Worm (Caenorhabditis elegans) whole organism, young adult: ENCODE data around the gene acox-1.6.
A peak's percentile ranks its signal among the peaks of the same experiment; 100 is the strongest.

Source experiments
- B0035.1 ChIP-seq: sonication (generic microtip); optimal IDR thresholded peaks from 2 replicates; lab custom pipeline; 2016; ENCODE audit warnings: missing genetic modification characterization, mild to moderate bottlenecking, missing compliant biosample characterization, missing genotype, missing genetic modification reagents
- C17E4.6 ChIP-seq: fragments of 200-800 bp; sonication (Bioruptor generic); IDR thresholded peaks from 2 replicates; pipeline ENCODE4 v1.3.6; 2022; ENCODE audit warnings: missing genetic modification reagents, missing genetic modification characterization, missing compliant biosample characterization
- D2030.7 ChIP-seq: fragments of 200-800 bp; sonication (Bioruptor generic); IDR thresholded peaks from 2 replicates; pipeline ENCODE4 v1.3.6; 2022; ENCODE audit warnings: missing genetic modification reagents, missing genetic modification characterization, missing compliant biosample characterization
- F39B2.1 ChIP-seq: fragments of 200-800 bp; sonication (Bioruptor generic); IDR thresholded peaks from 2 replicates; pipeline ENCODE4 v1.3.6; 2022; ENCODE audit warnings: missing genetic modification reagents, missing genetic modification characterization, missing compliant biosample characterization
- F49E8.2 ChIP-seq: sonication (generic microtip); optimal IDR thresholded peaks from 3 replicates; lab custom pipeline; 2017; ENCODE audit warnings: missing genetic modification characterization, mild to moderate bottlenecking, missing compliant biosample characterization, antibody characterized with exemption, moderate library complexity; ENCODE audit not compliant: insufficient read depth
- F52B5.7 ChIP-seq: sonication (generic microtip); optimal IDR thresholded peaks from 2 replicates; lab custom pipeline; 2016; ENCODE audit warnings: mild to moderate bottlenecking, missing genetic modification characterization, missing compliant biosample characterization
- F55B11.4 ChIP-seq: sonication (generic microtip); optimal IDR thresholded peaks from 2 replicates; lab custom pipeline; 2016; ENCODE audit warnings: missing compliant biosample characterization, missing genetic modification characterization, borderline replicate concordance; ENCODE audit not compliant: insufficient read depth
- F57A8.1 ChIP-seq: fragments of 200-800 bp; sonication (Bioruptor generic); optimal IDR thresholded peaks from 2 replicates; lab custom pipeline; 2018; ENCODE audit warnings: mild to moderate bottlenecking, missing genetic modification characterization, moderate library complexity, missing compliant biosample characterization
- Y56A3A.18 ChIP-seq: fragments of 200-800 bp; sonication (Bioruptor generic); IDR thresholded peaks from 2 replicates; pipeline ENCODE4 v1.3.6; 2022; ENCODE audit warnings: missing genetic modification reagents, missing genetic modification characterization, missing compliant biosample characterization
- Y67H2A.10 ChIP-seq: fragments of 200-800 bp; sonication (Bioruptor generic); conservative IDR thresholded peaks from 2 replicates; pipeline ENCODE4 v1.3.6; 2022; ENCODE audit warnings: missing genetic modification reagents, missing genetic modification characterization, missing compliant biosample characterization
- ama-1 ChIP-seq, 3 experiments: fragments of 150-350 bp in 1 of 3; sonication (generic microtip) in 2 of 3; optimal IDR thresholded peaks; 2 replicates each; lab custom pipeline; 2014 to 2018; ENCODE audit warnings: missing biosample characterization in 2 of 3, missing genetic modification characterization in 2 of 3, missing genetic modification reagents in 2 of 3
- athp-1 ChIP-seq: sonication (generic microtip); optimal IDR thresholded peaks from 2 replicates; lab custom pipeline; 2017; ENCODE audit warnings: mild to moderate bottlenecking, missing genetic modification characterization, missing compliant biosample characterization
- attf-6 ChIP-seq: fragments of 200-800 bp; sonication (Bioruptor generic); IDR thresholded peaks from 2 replicates; pipeline ENCODE4 v1.3.6; 2022; ENCODE audit warnings: missing genetic modification reagents, missing genetic modification characterization, missing compliant biosample characterization
- bed-1 ChIP-seq: fragments of 200-800 bp; sonication (Bioruptor generic); IDR thresholded peaks from 2 replicates; pipeline ENCODE4 v1.3.6; 2022; ENCODE audit warnings: missing genetic modification reagents, missing genetic modification characterization, missing compliant biosample characterization
- ceh-100 ChIP-seq: fragments of 200-800 bp; sonication (Bioruptor generic); IDR thresholded peaks from 2 replicates; pipeline ENCODE4 v1.3.6; 2022; ENCODE audit warnings: missing genetic modification reagents, missing genetic modification characterization, missing compliant biosample characterization
- ceh-91 ChIP-seq: fragments of 200-800 bp; sonication (Bioruptor generic); IDR thresholded peaks from 2 replicates; pipeline ENCODE4 v1.3.6; 2022; ENCODE audit warnings: missing genetic modification reagents, missing genetic modification characterization, missing compliant biosample characterization
- chd-7 ChIP-seq: sonication (generic microtip); optimal IDR thresholded peaks from 2 replicates; lab custom pipeline; 2016; ENCODE audit warnings: mild to moderate bottlenecking, missing genetic modification characterization, moderate library complexity, missing compliant biosample characterization
- dox-1 ChIP-seq: fragments of 200-800 bp; sonication (Bioruptor generic); IDR thresholded peaks from 2 replicates; pipeline ENCODE4 v1.3.6; 2022; ENCODE audit warnings: missing genetic modification reagents, missing genetic modification characterization, missing compliant biosample characterization
- dpff-1 ChIP-seq: sonication (generic microtip); optimal IDR thresholded peaks from 2 replicates; lab custom pipeline; 2017; ENCODE audit warnings: mild to moderate bottlenecking, missing genetic modification characterization, missing compliant biosample characterization
- efl-1 ChIP-seq: fragments of 150-350 bp; optimal IDR thresholded peaks from 2 replicates; lab custom pipeline; 2014; ENCODE audit warnings: missing biosample characterization, missing genetic modification reagents, missing genetic modification characterization
- egl-18 ChIP-seq: fragments of 200-800 bp; sonication (Bioruptor generic); IDR thresholded peaks from 2 replicates; pipeline ENCODE4 v1.3.6; 2022; ENCODE audit warnings: missing genetic modification reagents, missing genetic modification characterization, missing compliant biosample characterization
- egl-44 ChIP-seq: fragments of 200-800 bp; sonication (Bioruptor generic); IDR thresholded peaks from 2 replicates; pipeline ENCODE4 v1.3.6; 2022; ENCODE audit warnings: missing genetic modification reagents, missing genetic modification characterization, missing compliant biosample characterization
- egrh-3 ChIP-seq: fragments of 200-800 bp; sonication (Bioruptor generic); IDR thresholded peaks from 2 replicates; pipeline ENCODE4 v1.3.6; 2022; ENCODE audit warnings: missing genetic modification reagents, missing genetic modification characterization, missing compliant biosample characterization
- fkh-3 ChIP-seq: sonication (generic microtip); optimal IDR thresholded peaks from 2 replicates; lab custom pipeline; 2016; ENCODE audit warnings: mild to moderate bottlenecking, missing genetic modification characterization, missing compliant biosample characterization
- gei-17 ChIP-seq: fragments of 200-800 bp; sonication (Bioruptor generic); optimal IDR thresholded peaks from 2 replicates; lab custom pipeline; 2018; ENCODE audit warnings: mild to moderate bottlenecking, missing genetic modification characterization, missing compliant biosample characterization
- him-1 ChIP-seq: sonication (generic microtip); optimal IDR thresholded peaks from 2 replicates; lab custom pipeline; 2016; ENCODE audit warnings: missing genotype, missing genetic modification reagents, missing genetic modification characterization, missing compliant biosample characterization
- hlh-12 ChIP-seq: sonication (generic microtip); optimal IDR thresholded peaks from 2 replicates; lab custom pipeline; 2016; ENCODE audit warnings: missing genetic modification characterization, missing compliant biosample characterization
- hlh-26 ChIP-seq: fragments of 200-800 bp; sonication (Bioruptor generic); conservative IDR thresholded peaks from 2 replicates; pipeline ENCODE4 v1.3.6; 2022; ENCODE audit warnings: missing genetic modification reagents, missing genetic modification characterization, missing compliant biosample characterization
- hmg-20 ChIP-seq: fragments of 200-800 bp; sonication (Bioruptor generic); IDR thresholded peaks from 2 replicates; pipeline ENCODE4 v1.3.6; 2022; ENCODE audit warnings: missing genetic modification reagents, missing genetic modification characterization, missing compliant biosample characterization
- lin-40 ChIP-seq: sonication (generic microtip); optimal IDR thresholded peaks from 2 replicates; lab custom pipeline; 2016; ENCODE audit warnings: missing genetic modification characterization, mild to moderate bottlenecking, missing compliant biosample characterization, missing genotype, missing genetic modification reagents
- lin-54 ChIP-seq: fragments of 200-800 bp; sonication (Bioruptor generic); optimal IDR thresholded peaks from 2 replicates; lab custom pipeline; 2018; ENCODE audit warnings: mild to moderate bottlenecking, missing genetic modification characterization, missing compliant biosample characterization
- lsl-1 ChIP-seq: fragments of 200-800 bp; sonication (Bioruptor generic); optimal IDR thresholded peaks from 2 replicates; lab custom pipeline; 2018; ENCODE audit warnings: mild to moderate bottlenecking, missing genetic modification characterization, moderate library complexity, missing compliant biosample characterization
- madf-10 ChIP-seq: sonication (generic microtip); optimal IDR thresholded peaks from 2 replicates; lab custom pipeline; 2016; ENCODE audit warnings: mild to moderate bottlenecking, missing genetic modification characterization, missing compliant biosample characterization
- madf-3 ChIP-seq: fragments of 200-800 bp; sonication (Bioruptor generic); IDR thresholded peaks from 2 replicates; pipeline ENCODE4 v1.3.6; 2022; ENCODE audit warnings: missing genetic modification reagents, missing genetic modification characterization, missing compliant biosample characterization
- madf-6 ChIP-seq: fragments of 200-800 bp; sonication (Bioruptor generic); IDR thresholded peaks from 2 replicates; pipeline ENCODE4 v1.3.6; 2022; ENCODE audit warnings: missing genetic modification reagents, missing genetic modification characterization, missing compliant biosample characterization
- madf-8 ChIP-seq: fragments of 200-800 bp; sonication (Bioruptor generic); conservative IDR thresholded peaks from 2 replicates; pipeline ENCODE4 v1.3.6; 2022; ENCODE audit warnings: missing genetic modification reagents, missing genetic modification characterization, missing compliant biosample characterization
- mel-28 ChIP-seq: sonication (generic microtip); optimal IDR thresholded peaks from 2 replicates; lab custom pipeline; 2016; ENCODE audit warnings: borderline replicate concordance, mild to moderate bottlenecking, missing genetic modification characterization, missing compliant biosample characterization
- mes-4 ChIP-seq: sonication (generic microtip); optimal IDR thresholded peaks from 2 replicates; lab custom pipeline; 2016; ENCODE audit warnings: missing genotype, missing genetic modification characterization, missing compliant biosample characterization
- nhr-120 ChIP-seq: fragments of 200-800 bp; sonication (Bioruptor generic); IDR thresholded peaks from 2 replicates; pipeline ENCODE4 v1.3.6; 2022; ENCODE audit warnings: missing genetic modification characterization, missing compliant biosample characterization
- pbrm-1 ChIP-seq: fragments of 200-800 bp; sonication (Bioruptor generic); IDR thresholded peaks from 2 replicates; pipeline ENCODE4 v1.3.6; 2022; ENCODE audit warnings: missing genetic modification reagents, missing genetic modification characterization, missing compliant biosample characterization
- rcor-1 ChIP-seq: fragments of 200-800 bp; sonication (Bioruptor generic); IDR thresholded peaks from 2 replicates; pipeline ENCODE4 v1.3.6; 2022; ENCODE audit warnings: missing genetic modification reagents, missing genetic modification characterization, missing compliant biosample characterization
- sea-2 ChIP-seq: fragments of 200-800 bp; sonication (Bioruptor generic); IDR thresholded peaks from 2 replicates; pipeline ENCODE4 v1.3.6; 2022; ENCODE audit warnings: missing genetic modification characterization, missing compliant biosample characterization
- snpc-1.1 ChIP-seq: sonication (generic microtip); optimal IDR thresholded peaks from 2 replicates; lab custom pipeline; 2017; ENCODE audit warnings: missing genetic modification characterization, mild to moderate bottlenecking, missing compliant biosample characterization, antibody characterized with exemption, moderate library complexity, missing genotype, missing genetic modification reagents; ENCODE audit not compliant: insufficient read depth
- snpc-4 ChIP-seq, 5 experiments: fragments of 150-350 bp in 1 of 5; sonication (generic microtip) in 4 of 5; optimal IDR thresholded peaks; 2 replicates each; lab custom pipeline; 2014 to 2018; ENCODE audit warnings: missing genetic modification characterization in 5 of 5, missing biosample characterization in 3 of 5, antibody characterized with exemption in 2 of 5, mild to moderate bottlenecking in 2 of 5, missing compliant biosample characterization in 2 of 5, missing genotype in 2 of 5, moderate library complexity in 2 of 5, missing genetic modification reagents in 1 of 5
- tlf-1 ChIP-seq: fragments of 200-800 bp; sonication (Bioruptor generic); optimal IDR thresholded peaks from 2 replicates; lab custom pipeline; 2018; ENCODE audit warnings: mild to moderate bottlenecking, missing genetic modification characterization, missing compliant biosample characterization
- ztf-18 ChIP-seq: sonication (generic microtip); optimal IDR thresholded peaks from 2 replicates; lab custom pipeline; 2016; ENCODE audit warnings: missing genotype, mild to moderate bottlenecking, missing genetic modification characterization, missing compliant biosample characterization
- ztf-25 ChIP-seq: fragments of 200-800 bp; sonication (Bioruptor generic); IDR thresholded peaks from 2 replicates; pipeline ENCODE4 v1.3.6; 2022; ENCODE audit warnings: missing genetic modification reagents, missing genetic modification characterization, missing compliant biosample characterization
- ztf-6 ChIP-seq: fragments of 200-800 bp; sonication (Bioruptor generic); IDR thresholded peaks from 2 replicates; pipeline ENCODE4 v1.3.6; 2022; ENCODE audit warnings: missing genetic modification reagents, missing genetic modification characterization, missing compliant biosample characterization

Gene acox-1.6

ce11 chrX:15842492-15842891 is 4.1 kb upstream of the acox-1.6 start:
- TF ChIP-seq snpc-4 (GFP tag; optimal IDR thresholded peaks at IDR 0.05; lab: Kevin White, UChicago) (no peak), snpc-4 (tag; optimal IDR thresholded peaks at IDR 0.05; lab: Kevin White, UChicago) (peak in 2 of 4 experiments; percentile 21 to 41), egrh-3 (no peak), mes-4 (tag; lab: Kevin White, UChicago) (no peak), lsl-1 (GFP tag; lab: Kevin White, UChicago) (no peak), efl-1 (GFP tag; lab: Kevin White, UChicago) (no peak), F49E8.2 (tag; lab: Kevin White, UChicago) (no peak), dpff-1 (no peak), D2030.7 (GFP tag; lab: Robert Waterston, UW) (no peak), fkh-3 (tag; lab: Kevin White, UChicago) (no peak), attf-6 (GFP tag; lab: Robert Waterston, UW) (no peak), ceh-100 (no peak), athp-1 (tag; lab: Kevin White, UChicago) (no peak), rcor-1 (no peak), hmg-20 (GFP tag; lab: Robert Waterston, UW) (no peak), F57A8.1 (GFP tag; lab: Kevin White, UChicago) (no peak), F55B11.4 (tag; lab: Kevin White, UChicago) (no peak), him-1 (no peak), ama-1 (optimal IDR thresholded peaks at IDR 0.05; lab: Kevin White, UChicago) (no peak), ama-1 (GFP tag; optimal IDR thresholded peaks at IDR 0.05; lab: Kevin White, UChicago) (no peak), C17E4.6 (GFP tag; lab: Robert Waterston, UW) (no peak), nhr-120 (GFP tag; lab: Robert Waterston, UW) (no peak), hlh-12 (tag; lab: Kevin White, UChicago) (no peak), F39B2.1 (no peak), madf-6 (GFP tag; lab: Robert Waterston, UW) (no peak), dox-1 (GFP tag; lab: Robert Waterston, UW) (peak; percentile 27; the same call in 1 of the 2 replicates), egl-18 (GFP tag; lab: Robert Waterston, UW) (no peak), ztf-6 (GFP tag; lab: Robert Waterston, UW) (no peak), snpc-1.1 (tag; lab: Kevin White, UChicago) (no peak), ceh-91 (GFP tag; lab: Robert Waterston, UW) (no peak), mel-28 (tag; lab: Kevin White, UChicago) (no peak), F52B5.7 (tag; lab: Kevin White, UChicago) (no peak), B0035.1 (tag; lab: Kevin White, UChicago) (no peak), sea-2 (GFP tag; lab: Robert Waterston, UW) (no peak), ztf-18 (no peak), pbrm-1 (GFP tag; lab: Robert Waterston, UW) (no peak), Y67H2A.10 (GFP tag; lab: Robert Waterston, UW) (no peak), hlh-26 (GFP tag; lab: Robert Waterston, UW) (no peak), egl-44 (GFP tag; lab: Robert Waterston, UW) (0 out of 2 replicates have a peak, but pooled peaks have one; percentile 22), gei-17 (GFP tag; lab: Kevin White, UChicago) (peak; percentile 25), chd-7 (tag; lab: Kevin White, UChicago) (peak; percentile 25), madf-8 (GFP tag; lab: Robert Waterston, UW) (no peak), tlf-1 (GFP tag; lab: Kevin White, UChicago) (peak; percentile 60), ztf-25 (GFP tag; lab: Robert Waterston, UW) (no peak), madf-10 (tag; lab: Kevin White, UChicago) (peak; percentile 66), lin-54 (no peak), madf-3 (GFP tag; lab: Robert Waterston, UW) (no peak), Y56A3A.18 (GFP tag; lab: Robert Waterston, UW) (peak; percentile 47; the same call in 1 of the 2 replicates), lin-40 (tag; lab: Kevin White, UChicago) (peak; percentile 66), bed-1 (GFP tag; lab: Robert Waterston, UW) (no peak)
